Worm (Caenorhabditis elegans) whole organism, early embryonic: ENCODE data around the gene golg-2.

Experiments
- F13C5.2 ChIP-seq: sonication (generic microtip); optimal IDR thresholded peaks from 2 replicates; lab custom pipeline; 2017; ENCODE audit warnings: mild to moderate bottlenecking, missing genetic modification characterization, inconsistent platforms, missing compliant biosample characterization
- ama-1 ChIP-seq: fragments of 150-350 bp; optimal IDR thresholded peaks from 2 replicates; lab custom pipeline; 2014
- ceh-13 ChIP-seq: fragments of 200-800 bp; sonication (Bioruptor generic); optimal IDR thresholded peaks from 2 replicates; lab custom pipeline; 2018; ENCODE audit warnings: mild to moderate bottlenecking, missing genetic modification characterization, missing compliant biosample characterization
- ets-7 ChIP-seq: sonication (generic microtip); optimal IDR thresholded peaks from 2 replicates; lab custom pipeline; 2016; ENCODE audit warnings: missing genotype, missing genetic modification characterization, missing compliant biosample characterization
- tbx-11 ChIP-seq: fragments of 200-800 bp; sonication (Bioruptor generic); IDR thresholded peaks from 2 replicates; pipeline ENCODE4 v1.3.6; 2022; ENCODE audit warnings: missing genetic modification characterization, missing compliant biosample characterization

DNA sequence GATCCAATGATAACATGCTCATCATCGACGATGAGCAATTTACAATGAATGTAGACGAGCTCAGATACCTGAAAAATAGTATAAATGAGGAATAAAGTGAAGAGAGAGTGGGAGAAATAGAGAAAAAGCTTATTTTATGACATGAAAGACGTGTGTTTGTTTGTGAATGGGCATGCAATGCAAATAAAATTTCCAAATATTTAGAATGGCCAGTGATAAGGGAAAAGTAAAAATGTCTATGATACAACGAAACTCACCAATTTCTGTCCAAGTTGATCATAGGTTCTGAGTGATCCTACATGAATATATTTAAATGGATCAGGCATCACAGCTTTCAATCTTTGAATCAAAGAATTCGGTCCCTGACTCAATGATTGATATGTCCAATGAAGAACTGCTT is 46.3 kb upstream of the golg-2 start:
- TF ChIP-seq ama-1 (lab: Kevin White, UChicago) (no peak), tbx-11 (no peak), ceh-13 (GFP tag; lab: Kevin White, UChicago) (no peak), ets-7 (tag; lab: Kevin White, UChicago) (no peak), F13C5.2 (no peak)
